Fruit fly (Drosophila melanogaster) whole organism, embryonic: Measurements from ENCODE around the gene Cpr30B.

Source experiments
- Asciz ChIP-seq: fragments of 200-800 bp; sonication (Bioruptor generic); optimal IDR thresholded peaks from 2 replicates; lab custom pipeline; 2017; ENCODE audit warnings: missing biosample characterization, mild to moderate bottlenecking, missing genetic modification characterization, missing genetic modification reagents
- B-H2 ChIP-seq: fragments of 200-800 bp; sonication (Bioruptor generic); optimal IDR thresholded peaks from 2 replicates; lab custom pipeline; 2018; ENCODE audit warnings: missing biosample characterization, mild to moderate bottlenecking, missing genetic modification characterization
- BEAF-32 ChIP-seq: fragments of 200-800 bp; sonication (Bioruptor generic); optimal IDR thresholded peaks from 3 replicates; lab custom pipeline; 2017; ENCODE audit warnings: missing biosample characterization, missing genetic modification characterization, mild to moderate bottlenecking, moderate library complexity, missing genetic modification reagents
- CG1024 ChIP-seq: fragments of 200-800 bp; sonication (Bioruptor generic); IDR thresholded peaks from 2 replicates; pipeline ENCODE4 v1.3.6; 2022; ENCODE audit warnings: missing biosample characterization, missing genetic modification characterization
- CG10366 ChIP-seq: fragments of 200-800 bp; sonication (Bioruptor generic); IDR thresholded peaks from 2 replicates; pipeline ENCODE4 v1.3.6; 2022; ENCODE audit warnings: missing biosample characterization, missing genetic modification characterization
- CG10654 ChIP-seq: fragments of 200-800 bp; sonication (Bioruptor generic); optimal IDR thresholded peaks from 2 replicates; lab custom pipeline; 2016; ENCODE audit warnings: missing biosample characterization, missing genetic modification characterization
- CG13775 ChIP-seq: fragments of 200-800 bp; sonication (Bioruptor generic); optimal IDR thresholded peaks from 3 replicates; lab custom pipeline; 2017; ENCODE audit warnings: missing biosample characterization, mild to moderate bottlenecking, missing genetic modification characterization
- CG18011 ChIP-seq: fragments of 200-800 bp; sonication (Bioruptor generic); optimal IDR thresholded peaks from 2 replicates; lab custom pipeline; 2017; ENCODE audit warnings: missing biosample characterization, missing genetic modification characterization, mild to moderate bottlenecking, moderate library complexity, missing genotype
- CG31365 ChIP-seq: fragments of 200-800 bp; sonication (Bioruptor generic); optimal IDR thresholded peaks from 2 replicates; lab custom pipeline; 2018; ENCODE audit warnings: missing biosample characterization, mild to moderate bottlenecking, missing genetic modification characterization
- CG4820 ChIP-seq: fragments of 200-800 bp; sonication (Bioruptor generic); optimal IDR thresholded peaks from 3 replicates; lab custom pipeline; 2016; ENCODE audit warnings: missing biosample characterization, missing genetic modification characterization
- CG4854 ChIP-seq: fragments of 200-800 bp; sonication (Bioruptor generic); optimal IDR thresholded peaks from 2 replicates; lab custom pipeline; 2016; ENCODE audit warnings: missing biosample characterization, missing genetic modification characterization, inconsistent platforms
- CG6854 ChIP-seq: fragments of 200-800 bp; sonication (Bioruptor generic); optimal IDR thresholded peaks from 3 replicates; lab custom pipeline; 2017; ENCODE audit warnings: missing biosample characterization, mild to moderate bottlenecking, missing genetic modification characterization
- CG7928 ChIP-seq: fragments of 200-800 bp; sonication (Bioruptor generic); optimal IDR thresholded peaks from 2 replicates; lab custom pipeline; 2017; ENCODE audit warnings: missing biosample characterization, mild to moderate bottlenecking, missing genetic modification characterization
- CG7987 ChIP-seq: fragments of 200-800 bp; sonication (Bioruptor generic); optimal IDR thresholded peaks from 2 replicates; lab custom pipeline; 2018; ENCODE audit warnings: missing biosample characterization, mild to moderate bottlenecking, missing genetic modification characterization, moderate library complexity
- CG8944 ChIP-seq: fragments of 200-800 bp; sonication (Bioruptor generic); optimal IDR thresholded peaks from 3 replicates; lab custom pipeline; 2016; ENCODE audit warnings: missing biosample characterization, missing genetic modification characterization
- D19A ChIP-seq: fragments of 200-800 bp; optimal IDR thresholded peaks from 3 replicates; lab custom pipeline; 2019; ENCODE audit warnings: missing biosample characterization, mild to moderate bottlenecking, missing genetic modification characterization, moderate library complexity
- Dip2 ChIP-seq: fragments of 200-800 bp; sonication (Bioruptor generic); IDR thresholded peaks from 2 replicates; pipeline ENCODE4 v1.3.6; 2022; ENCODE audit warnings: missing biosample characterization, missing genetic modification characterization
- Dll ChIP-seq: fragments of 200-800 bp; sonication (Bioruptor generic); IDR thresholded peaks from 4 replicates; pipeline ENCODE4 v1.3.6; 2022; ENCODE audit warnings: missing biosample characterization, missing genetic modification characterization; ENCODE audit not compliant: partially characterized antibody
- Dref ChIP-seq: fragments of 200-800 bp; sonication (Bioruptor generic); IDR thresholded peaks from 2 replicates; pipeline ENCODE4 v1.3.6; 2022; ENCODE audit warnings: missing biosample characterization, missing genetic modification characterization
- HLH3B ChIP-seq: fragments of 200-800 bp; sonication (Bioruptor generic); IDR thresholded peaks from 2 replicates; pipeline ENCODE4 v1.3.6; 2022; ENCODE audit warnings: missing biosample characterization, missing genetic modification characterization
- HLH54F ChIP-seq: fragments of 200-800 bp; sonication (Bioruptor generic); optimal IDR thresholded peaks from 3 replicates; lab custom pipeline; 2016; ENCODE audit warnings: missing biosample characterization, missing genetic modification characterization
- HmgD ChIP-seq: fragments of 200-800 bp; sonication (Bioruptor generic); optimal IDR thresholded peaks from 3 replicates; lab custom pipeline; 2016; ENCODE audit warnings: missing biosample characterization, missing genetic modification characterization
- HmgZ ChIP-seq: fragments of 200-800 bp; sonication (Bioruptor generic); optimal IDR thresholded peaks from 2 replicates; lab custom pipeline; 2018; ENCODE audit warnings: missing biosample characterization, mild to moderate bottlenecking, missing genetic modification characterization
- Hr39 ChIP-seq: fragments of >200 bp; optimal IDR thresholded peaks from 2 replicates; lab custom pipeline; 2017
- Mad ChIP-seq: fragments of 200-800 bp; sonication (Bioruptor generic); optimal IDR thresholded peaks from 2 replicates; lab custom pipeline; 2016; ENCODE audit warnings: missing biosample characterization, missing genetic modification characterization
- Pdp1 ChIP-seq, 2 experiments: fragments of 200-800 bp; sonication (Bioruptor generic); optimal IDR thresholded peaks; 3 replicates each; lab custom pipeline; 2016; ENCODE audit warnings: missing biosample characterization in 2 of 2, missing genetic modification characterization in 2 of 2, mild to moderate bottlenecking in 1 of 2, moderate library complexity in 1 of 2
- Side ChIP-seq: fragments of 200-800 bp; sonication (Bioruptor generic); optimal IDR thresholded peaks from 2 replicates; lab custom pipeline; 2016; ENCODE audit warnings: missing biosample characterization, missing genetic modification characterization
- Sry-β ChIP-seq: fragments of 200-800 bp; sonication (Bioruptor generic); optimal IDR thresholded peaks from 2 replicates; lab custom pipeline; 2018; ENCODE audit warnings: missing biosample characterization, mild to moderate bottlenecking, missing genetic modification characterization, moderate library complexity
- Trl ChIP-seq, 3 experiments: fragments of >200 bp in 2 of 3; fragments of 200-800 bp in 1 of 3; sonication (Bioruptor generic) in 1 of 3; optimal IDR thresholded peaks; 2 replicates in 1 of 3; 3 replicates in 2 of 3; lab custom pipeline; 2016 to 2017; ENCODE audit warnings: missing biosample characterization in 1 of 3, missing genetic modification characterization in 1 of 3
- Xrp1 ChIP-seq: fragments of 200-800 bp; sonication (Bioruptor generic); IDR thresholded peaks from 2 replicates; pipeline ENCODE4 v1.3.6; 2022; ENCODE audit warnings: missing biosample characterization, missing genetic modification characterization
- ac ChIP-seq: fragments of 200-800 bp; sonication (Bioruptor generic); optimal IDR thresholded peaks from 3 replicates; lab custom pipeline; 2017; ENCODE audit warnings: missing biosample characterization, mild to moderate bottlenecking, missing genetic modification characterization
- bbx ChIP-seq: fragments of 200-800 bp; sonication (Bioruptor generic); IDR thresholded peaks from 2 replicates; pipeline ENCODE4 v1.3.6; 2022; ENCODE audit warnings: missing biosample characterization, missing genetic modification characterization; ENCODE audit not compliant: partially characterized antibody
- btn ChIP-seq: fragments of 200-800 bp; sonication (Bioruptor generic); optimal IDR thresholded peaks from 2 replicates; lab custom pipeline; 2016; ENCODE audit warnings: missing biosample characterization, missing genetic modification characterization
- cad ChIP-seq: fragments of >200 bp; optimal IDR thresholded peaks from 2 replicates; lab custom pipeline; 2017; ENCODE audit warnings: missing biosample characterization, missing genetic modification characterization
- dmrt11E ChIP-seq: fragments of 200-800 bp; sonication (Bioruptor generic); optimal IDR thresholded peaks from 3 replicates; lab custom pipeline; 2018; ENCODE audit warnings: missing biosample characterization, mild to moderate bottlenecking, missing genetic modification characterization, moderate library complexity
- dysf ChIP-seq: fragments of 200-800 bp; sonication (Bioruptor generic); IDR thresholded peaks from 3 replicates; pipeline ENCODE4 v1.3.6; 2022; ENCODE audit warnings: missing biosample characterization, missing genetic modification characterization
- ewg ChIP-seq: fragments of 200-800 bp; sonication (Bioruptor generic); optimal IDR thresholded peaks from 3 replicates; lab custom pipeline; 2017; ENCODE audit warnings: mild to moderate bottlenecking, missing biosample characterization, missing genetic modification reagents, missing genetic modification characterization
- gce ChIP-seq: fragments of 200-800 bp; sonication (Bioruptor generic); IDR thresholded peaks from 3 replicates; pipeline ENCODE4 v1.3.6; 2022; ENCODE audit warnings: missing biosample characterization, missing genetic modification characterization
- gfzf ChIP-seq: fragments of 200-800 bp; sonication (Bioruptor generic); optimal IDR thresholded peaks from 2 replicates; lab custom pipeline; 2016; ENCODE audit warnings: missing biosample characterization, mild to moderate bottlenecking, missing genetic modification characterization, moderate library complexity
- insv ChIP-seq, 2 experiments: fragments of 200-800 bp; sonication (Bioruptor generic); optimal IDR thresholded peaks; 3 replicates each; lab custom pipeline; 2016 to 2018; ENCODE audit warnings: missing biosample characterization in 2 of 2, missing genetic modification characterization in 2 of 2
- jigr1 ChIP-seq: fragments of 200-800 bp; sonication (Bioruptor generic); IDR thresholded peaks from 3 replicates; pipeline ENCODE4 v1.3.6; 2022; ENCODE audit warnings: missing biosample characterization, missing genetic modification characterization
- lilli ChIP-seq: fragments of 200-800 bp; sonication (Bioruptor generic); optimal IDR thresholded peaks from 3 replicates; lab custom pipeline; 2016; ENCODE audit warnings: missing biosample characterization, missing genetic modification characterization
- luna ChIP-seq: fragments of 200-800 bp; sonication (Bioruptor generic); optimal IDR thresholded peaks from 2 replicates; lab custom pipeline; 2016; ENCODE audit warnings: missing biosample characterization, missing genetic modification characterization
- maf-S ChIP-seq: fragments of 200-800 bp; sonication (Bioruptor generic); optimal IDR thresholded peaks from 2 replicates; lab custom pipeline; 2016; ENCODE audit warnings: missing biosample characterization, missing genetic modification characterization
- nerfin-2 ChIP-seq: fragments of 200-800 bp; sonication (Bioruptor generic); IDR thresholded peaks from 2 replicates; pipeline ENCODE4 v1.3.6; 2022; ENCODE audit warnings: missing biosample characterization, missing genetic modification characterization; ENCODE audit not compliant: partially characterized antibody
- org-1 ChIP-seq: fragments of 200-800 bp; sonication (Bioruptor generic); optimal IDR thresholded peaks from 2 replicates; lab custom pipeline; 2017; ENCODE audit warnings: missing biosample characterization, missing genetic modification characterization
- pb ChIP-seq: fragments of 200-800 bp; sonication (Bioruptor generic); optimal IDR thresholded peaks from 3 replicates; lab custom pipeline; 2016; ENCODE audit warnings: missing biosample characterization, missing genetic modification characterization
- shn ChIP-seq: fragments of 200-800 bp; sonication (Bioruptor generic); optimal IDR thresholded peaks from 3 replicates; lab custom pipeline; 2016; ENCODE audit warnings: missing biosample characterization, missing genetic modification characterization
- sna ChIP-seq: fragments of 200-800 bp; sonication (Bioruptor generic); IDR thresholded peaks from 2 replicates; pipeline ENCODE4 v1.3.6; 2022; ENCODE audit warnings: missing biosample characterization, missing genetic modification characterization; ENCODE audit not compliant: partially characterized antibody
- sqz ChIP-seq: fragments of 200-800 bp; sonication (Bioruptor generic); optimal IDR thresholded peaks from 3 replicates; lab custom pipeline; 2018; ENCODE audit warnings: missing biosample characterization, mild to moderate bottlenecking, missing genetic modification characterization
- tap ChIP-seq: fragments of 200-800 bp; optimal IDR thresholded peaks from 3 replicates; lab custom pipeline; 2019; ENCODE audit warnings: missing biosample characterization, mild to moderate bottlenecking, missing genetic modification characterization, moderate library complexity
- yki ChIP-seq: fragments of >200 bp; optimal IDR thresholded peaks from 3 replicates; lab custom pipeline; 2018

The Cpr30B gene

dm6 chr2L:9564527-9564926 lies 21.8 kb downstream of the Cpr30B start (continued):
- TF ChIP-seq CG10366 (GFP tag; lab: Robert Waterston, UW) (no peak), CG18011 (no peak), gfzf (GFP tag; lab: Kevin White, UChicago) (no peak), Dll (GFP tag; lab: Robert Waterston, UW) (no peak), CG7928 (GFP tag; lab: Kevin White, UChicago) (no peak), Trl (optimal IDR thresholded peaks at IDR 0.05; lab: Kevin White, UChicago) (no peak), Trl (GFP tag; optimal IDR thresholded peaks at IDR 0.05; lab: Kevin White, UChicago) (no peak), gce (GFP tag; lab: Robert Waterston, UW) (no peak), cad (GFP tag; lab: Kevin White, UChicago) (no peak), dysf (GFP tag; lab: Robert Waterston, UW) (peak; percentile 64; the same call in 2 of the 3 replicates), tap (tag; lab: Kevin White, UChicago) (peak; percentile 26), D19A (tag; lab: Kevin White, UChicago) (peak; percentile 40), ac (GFP tag; lab: Kevin White, UChicago) (no peak), jigr1 (GFP tag; lab: Robert Waterston, UW) (no peak), btn (GFP tag; lab: Kevin White, UChicago) (no peak), pb (GFP tag; lab: Kevin White, UChicago) (no peak), HLH3B (GFP tag; lab: Robert Waterston, UW) (peak; percentile 44; the same call in 1 of the 2 replicates), HmgD (GFP tag; lab: Kevin White, UChicago) (no peak), Dref (GFP tag; lab: Robert Waterston, UW) (no peak), bbx (GFP tag; lab: Robert Waterston, UW) (no peak), CG4854 (GFP tag; lab: Kevin White, UChicago) (no peak), BEAF-32 (no peak), ewg (peak; percentile 20), lilli (GFP tag; lab: Kevin White, UChicago) (peak; percentile 37), dmrt11E (no peak), Mad (no peak), shn (GFP tag; lab: Kevin White, UChicago) (no peak), Side (GFP tag; lab: Kevin White, UChicago) (no peak), Dip2 (GFP tag; lab: Robert Waterston, UW) (no peak), B-H2 (no peak), Xrp1 (GFP tag; lab: Robert Waterston, UW) (0 out of 2 replicates have a peak, but pooled peaks have one; percentile 29), org-1 (GFP tag; lab: Kevin White, UChicago) (no peak), Hr39 (lab: Kevin White, UChicago) (no peak), sqz (GFP tag; lab: Kevin White, UChicago) (no peak), Asciz (GFP tag; lab: Kevin White, UChicago) (peak; percentile 24), CG1024 (GFP tag; lab: Robert Waterston, UW) (no peak), CG8944 (no peak), yki (no peak), Pdp1 (GFP tag; optimal IDR thresholded peaks at IDR 0.05; lab: Kevin White, UChicago) (no peak), luna (GFP tag; lab: Kevin White, UChicago) (no peak), insv (GFP tag; optimal IDR thresholded peaks at IDR 0.05; lab: Kevin White, UChicago) (no peak), CG13775 (GFP tag; lab: Kevin White, UChicago) (peak; percentile 13), CG7987 (GFP tag; lab: Kevin White, UChicago) (no peak), Sry-β (GFP tag; lab: Kevin White, UChicago) (no peak), maf-S (GFP tag; lab: Kevin White, UChicago) (no peak), sna (no peak), CG6854 (peak; percentile 46), HLH54F (GFP tag; lab: Kevin White, UChicago) (no peak), HmgZ (tag; lab: Kevin White, UChicago) (no peak), nerfin-2 (GFP tag; lab: Robert Waterston, UW) (no peak), CG31365 (tag; lab: Kevin White, UChicago) (no peak), CG4820 (GFP tag; lab: Kevin White, UChicago) (no peak), CG10654 (GFP tag; lab: Kevin White, UChicago) (peak; percentile 31)
